Fruit fly (Drosophila melanogaster) whole organism, embryonic: ENCODE data around the gene w-cup.
A peak's percentile ranks its signal among the peaks of the same experiment; 100 is the strongest.

ENCODE experiments used
- CG42726 ChIP-seq: fragments of 200-800 bp; sonication (Bioruptor generic); IDR thresholded peaks from 2 replicates; pipeline ENCODE4 v1.3.6; 2022; ENCODE audit warnings: missing biosample characterization, missing genetic modification characterization; ENCODE audit not compliant: partially characterized antibody
- CkIIα-i1 ChIP-seq: fragments of 200-800 bp; sonication (Bioruptor generic); IDR thresholded peaks from 2 replicates; pipeline ENCODE4 v1.3.6; 2022; ENCODE audit warnings: missing biosample characterization, missing genetic modification characterization
- H2.0 ChIP-seq: fragments of 200-800 bp; sonication (Bioruptor generic); IDR thresholded peaks from 2 replicates; pipeline ENCODE4 v1.3.6; 2022; ENCODE audit warnings: missing biosample characterization, missing genetic modification characterization
- dimm ChIP-seq: fragments of 200-800 bp; sonication (Bioruptor generic); IDR thresholded peaks from 2 replicates; pipeline ENCODE4 v1.3.6; 2022; ENCODE audit warnings: missing biosample characterization, missing genetic modification characterization
- dmrt99B ChIP-seq: fragments of 200-800 bp; sonication (Bioruptor generic); optimal IDR thresholded peaks from 2 replicates; lab custom pipeline; 2018; ENCODE audit warnings: missing biosample characterization, mild to moderate bottlenecking, missing genetic modification characterization, moderate library complexity
- maf-S ChIP-seq: fragments of 200-800 bp; sonication (Bioruptor generic); optimal IDR thresholded peaks from 2 replicates; lab custom pipeline; 2016; ENCODE audit warnings: missing biosample characterization, missing genetic modification characterization

DNA sequence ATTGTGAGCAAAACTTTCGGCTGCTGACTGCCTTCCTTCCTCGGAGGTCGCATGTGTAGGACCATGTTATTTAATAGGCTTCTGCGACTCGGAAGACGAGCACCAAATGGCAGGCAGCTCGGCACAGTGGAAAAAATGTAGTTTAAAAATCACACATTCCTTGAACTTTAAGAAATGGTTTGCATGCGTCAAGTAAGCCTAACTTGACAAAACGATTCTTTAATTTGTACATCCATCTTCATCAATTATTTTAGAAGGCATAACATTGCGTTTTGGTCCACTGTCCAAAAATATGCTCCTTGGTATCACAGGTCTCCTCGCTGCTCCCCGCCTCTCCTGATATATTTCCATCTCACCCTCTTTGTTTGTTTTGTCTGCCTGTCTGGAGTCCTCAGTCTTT, 11.9 kb downstream of the w-cup start:
- TF ChIP-seq maf-S (GFP tag; lab: Kevin White, UChicago) (no peak), CkIIα-i1 (GFP tag; lab: Robert Waterston, UW) (no peak), dmrt99B (peak; percentile 62), dimm (GFP tag; lab: Robert Waterston, UW) (no peak), CG42726 (GFP tag; lab: Robert Waterston, UW) (no peak), H2.0 (peak; percentile 49)
